Worm (Caenorhabditis elegans): ENCODE data around the gene F48B9.3.

DNA sequence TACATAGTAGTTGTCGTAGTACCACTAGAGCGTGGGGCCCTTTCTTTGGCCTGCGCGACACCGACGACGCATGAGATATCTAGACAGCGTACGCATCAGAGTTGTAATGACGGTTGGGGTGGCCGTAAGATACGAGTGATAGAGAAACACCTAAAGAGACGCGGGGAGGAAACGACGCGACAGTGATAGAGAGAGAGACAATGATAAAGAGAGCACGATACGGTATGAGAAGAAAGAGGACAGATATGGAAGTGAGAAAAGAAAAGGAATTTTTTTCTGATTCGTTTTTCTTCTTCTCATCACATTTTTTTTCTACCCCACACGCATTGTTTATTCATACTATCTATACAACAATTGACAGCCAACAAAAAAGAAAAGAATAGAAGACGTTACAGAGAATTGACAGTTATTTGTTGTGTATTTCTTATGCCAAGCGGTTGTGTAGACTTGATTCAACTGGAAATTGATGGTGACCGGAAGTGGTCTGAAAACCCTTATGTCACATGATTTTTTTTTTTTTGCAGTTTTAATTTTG is 13.6 kb downstream of the F48B9.3 start:
- TF ChIP-seq snpc-4 (tag; optimal IDR thresholded peaks at IDR 0.05): no peak
- no peak for TF ChIP-seq ces-1 (GFP tag; optimal IDR thresholded peaks at IDR 0.05)
